Worm (Caenorhabditis elegans): ENCODE results near the gene hda-10.

ce11 chrII:13931944-13932343, 49.4 kb downstream of the hda-10 start, which contains the start of gene hot-3:
- TF ChIP-seq ama-1 (optimal IDR thresholded peaks at IDR 0.05), result no peak
- no peak for TF ChIP-seq nhr-10 (tag; optimal IDR thresholded peaks at IDR 0.05)
- TF ChIP-seq aly-2 (tag; optimal IDR thresholded peaks at IDR 0.05), result no peak
